Fruit fly (Drosophila melanogaster): ENCODE data around the gene ko.

The ko gene

DNA sequence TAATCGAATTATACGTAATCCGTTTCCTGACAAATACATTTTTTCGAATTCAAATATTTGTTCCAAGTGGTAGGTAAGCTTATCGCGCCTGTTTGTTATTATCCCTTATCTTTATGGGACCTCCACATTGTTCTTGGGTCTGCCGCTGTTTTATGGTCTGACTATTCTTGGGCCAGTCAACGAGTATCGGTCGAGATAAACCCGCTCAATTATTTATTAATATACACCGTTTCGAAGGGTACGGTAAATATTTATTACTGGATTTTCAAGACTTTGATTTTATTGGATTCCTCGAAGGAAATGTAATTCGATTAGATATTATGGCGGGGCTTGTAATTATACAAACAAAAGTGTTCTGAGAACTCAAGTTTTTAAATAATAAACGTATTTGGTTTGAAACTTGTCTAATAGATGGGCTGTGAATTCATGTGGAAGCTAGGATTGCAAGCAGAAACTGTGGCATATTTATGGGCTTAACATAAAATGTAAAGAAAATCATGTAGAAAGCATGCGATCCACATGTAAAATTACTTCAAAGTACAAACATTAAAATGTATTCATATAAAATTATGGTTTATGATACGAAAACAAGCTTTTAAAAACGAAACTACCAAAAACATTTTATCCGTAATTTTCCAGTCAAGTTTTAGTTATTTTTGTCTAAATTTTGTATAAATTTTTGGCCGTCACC lies 65.6 kb downstream of the ko start, which contains the start of gene CG43072 (continued):
- TF ChIP-seq slp2 (GFP tag; optimal IDR thresholded peaks at IDR 0.05) (no peak), wdn (GFP tag; IDR thresholded peaks at IDR 0.05) (no peak), az2 (GFP tag; optimal IDR thresholded peaks at IDR 0.05) (no peak), Sin3A (optimal IDR thresholded peaks at IDR 0.05) (no peak), maf-S (GFP tag; optimal IDR thresholded peaks at IDR 0.05) (no peak), CG12942 (GFP tag; optimal IDR thresholded peaks at IDR 0.05) (no peak), dmrt99B (tag; optimal IDR thresholded peaks at IDR 0.05) (no peak), esg (GFP tag; conservative IDR thresholded peaks at IDR 0.05) (no peak), tup (GFP tag; optimal IDR thresholded peaks at IDR 0.05) (no peak), Side (GFP tag; optimal IDR thresholded peaks at IDR 0.05) (no peak), Bdp1 (GFP tag; optimal IDR thresholded peaks at IDR 0.05) (no peak), slbo (GFP tag; IDR thresholded peaks at IDR 0.05) (no peak), CG4617 (GFP tag; optimal IDR thresholded peaks at IDR 0.05; ENCODE audit: borderline replicate concordance) (no peak), fu2 (GFP tag; optimal IDR thresholded peaks at IDR 0.05) (no peak), CG2116 (GFP tag; optimal IDR thresholded peaks at IDR 0.05) (no peak), CG1792 (GFP tag; optimal IDR thresholded peaks at IDR 0.05) (no peak), twi (tag; optimal IDR thresholded peaks at IDR 0.05) (no peak), HmgD (GFP tag; optimal IDR thresholded peaks at IDR 0.05) (no peak), CG6683 (GFP tag; optimal IDR thresholded peaks at IDR 0.05) (no peak), grau (tag; optimal IDR thresholded peaks at IDR 0.05) (peak; percentile 27), CG8765 (GFP tag; IDR thresholded peaks at IDR 0.05) (no peak), CG34224 (GFP tag; IDR thresholded peaks at IDR 0.05; ENCODE audit: partially characterized antibody) (no peak), phol (tag; optimal IDR thresholded peaks at IDR 0.05) (no peak), pros (GFP tag; optimal IDR thresholded peaks at IDR 0.05) (no peak), CG13123 (GFP tag; optimal IDR thresholded peaks at IDR 0.05) (no peak), CTCF (GFP tag; optimal IDR thresholded peaks at IDR 0.05) (peak; percentile 83), row (GFP tag; IDR thresholded peaks at IDR 0.05) (no peak), CG7357 (GFP tag; IDR thresholded peaks at IDR 0.05) (no peak), bsh (GFP tag; optimal IDR thresholded peaks at IDR 0.05) (peak; percentile 8 to 14), jigr1 (GFP tag; IDR thresholded peaks at IDR 0.05) (no peak), Aef1 (GFP tag; IDR thresholded peaks at IDR 0.05) (no peak), prd (optimal IDR thresholded peaks at IDR 0.05) (no peak), prd (GFP tag; IDR thresholded peaks at IDR 0.05) (no peak), CG14710 (tag; optimal IDR thresholded peaks at IDR 0.05) (no peak), toy (GFP tag; IDR thresholded peaks at IDR 0.05) (no peak), CG15514 (GFP tag; optimal IDR thresholded peaks at IDR 0.05) (no peak), tx (GFP tag; optimal IDR thresholded peaks at IDR 0.05) (no peak), CG10267 (tag; optimal IDR thresholded peaks at IDR 0.05) (peak; percentile 15), corto (GFP tag; optimal IDR thresholded peaks at IDR 0.05) (no peak), ATbp (GFP tag; optimal IDR thresholded peaks at IDR 0.05) (no peak), sqz (GFP tag; optimal IDR thresholded peaks at IDR 0.05) (peak; percentile 43), Doc2 (GFP tag; IDR thresholded peaks at IDR 0.05) (no peak), CG3065 (GFP tag; optimal IDR thresholded peaks at IDR 0.05) (no peak), Max (GFP tag; optimal IDR thresholded peaks at IDR 0.05) (no peak), CG10321 (GFP tag; IDR thresholded peaks at IDR 0.05) (no peak), dimm (GFP tag; IDR thresholded peaks at IDR 0.05) (no peak), H15 (GFP tag; IDR thresholded peaks at IDR 0.05) (no peak), ranshi (GFP tag; IDR thresholded peaks at IDR 0.05) (no peak), cad (GFP tag; optimal IDR thresholded peaks at IDR 0.05) (peak; percentile 30), org-1 (GFP tag; optimal IDR thresholded peaks at IDR 0.05) (no peak), CG6813 (GFP tag; optimal IDR thresholded peaks at IDR 0.05) (peak; percentile 66), Oaz (GFP tag; IDR thresholded peaks at IDR 0.05) (no peak), MBD-R2 (GFP tag; IDR thresholded peaks at IDR 0.05) (no peak)
